Worm (Caenorhabditis elegans): ENCODE measurements around the gene B0294.3.

- TF ChIP-seq K02D7.2 (tag; optimal IDR thresholded peaks at IDR 0.05) (no peak), hlh-13 (GFP tag; optimal IDR thresholded peaks at IDR 0.05) (no peak), nhr-11 (tag; optimal IDR thresholded peaks at IDR 0.05) (no peak), ama-1 (optimal IDR thresholded peaks at IDR 0.05) (no peak)
Observed at ce11 chrX:1857777-1858176, 34.2 kb upstream of the B0294.3 start.

All from whole organism, late embryonic.